Fruit fly (Drosophila melanogaster) whole organism, embryonic: ENCODE data around the gene CG2076.

Experiments
- Antp ChIP-seq: fragments of 200-800 bp; sonication (Bioruptor generic); optimal IDR thresholded peaks from 3 replicates; lab custom pipeline; 2016; ENCODE audit warnings: missing biosample characterization, missing genetic modification characterization
- CG10366 ChIP-seq: fragments of 200-800 bp; sonication (Bioruptor generic); IDR thresholded peaks from 2 replicates; pipeline ENCODE4 v1.3.6; 2022; ENCODE audit warnings: missing biosample characterization, missing genetic modification characterization
- CG10654 ChIP-seq: fragments of 200-800 bp; sonication (Bioruptor generic); optimal IDR thresholded peaks from 2 replicates; lab custom pipeline; 2016; ENCODE audit warnings: missing biosample characterization, missing genetic modification characterization
- CG11085 ChIP-seq: fragments of 200-800 bp; sonication (Bioruptor generic); IDR thresholded peaks from 2 replicates; pipeline ENCODE4 v1.3.6; 2022; ENCODE audit warnings: missing biosample characterization, missing genetic modification characterization
- CG11504 ChIP-seq: fragments of 200-800 bp; sonication (Bioruptor generic); optimal IDR thresholded peaks from 3 replicates; lab custom pipeline; 2019; ENCODE audit warnings: missing biosample characterization, mild to moderate bottlenecking, missing genetic modification characterization, moderate library complexity
- CG11695 ChIP-seq: fragments of 200-800 bp; sonication (Bioruptor generic); IDR thresholded peaks from 3 replicates; pipeline ENCODE4 v1.3.6; 2022; ENCODE audit warnings: missing biosample characterization, missing genetic modification characterization
- CG13424 ChIP-seq: fragments of 200-800 bp; sonication (Bioruptor generic); optimal IDR thresholded peaks from 2 replicates; lab custom pipeline; 2019; ENCODE audit warnings: missing biosample characterization, mild to moderate bottlenecking, missing genetic modification characterization, moderate library complexity
- CG14710 ChIP-seq: fragments of 200-800 bp; sonication (Bioruptor generic); optimal IDR thresholded peaks from 3 replicates; lab custom pipeline; 2019; ENCODE audit warnings: missing biosample characterization, mild to moderate bottlenecking, missing genetic modification characterization, moderate library complexity
- CG15011 ChIP-seq: fragments of 200-800 bp; sonication (Bioruptor generic); optimal IDR thresholded peaks from 3 replicates; lab custom pipeline; 2018; ENCODE audit warnings: missing biosample characterization, mild to moderate bottlenecking, missing genetic modification characterization
- CG15269 ChIP-seq: fragments of 200-800 bp; sonication (Bioruptor generic); optimal IDR thresholded peaks from 2 replicates; lab custom pipeline; 2018; ENCODE audit warnings: missing biosample characterization, mild to moderate bottlenecking, missing genetic modification characterization, moderate library complexity
- CG17359 ChIP-seq: fragments of 200-800 bp; sonication (Bioruptor generic); optimal IDR thresholded peaks from 3 replicates; lab custom pipeline; 2018; ENCODE audit warnings: missing biosample characterization, mild to moderate bottlenecking, missing genetic modification characterization, moderate library complexity
- CG1832 ChIP-seq: fragments of 200-800 bp; sonication (Bioruptor generic); optimal IDR thresholded peaks from 2 replicates; lab custom pipeline; 2017; ENCODE audit warnings: missing biosample characterization, mild to moderate bottlenecking, missing genetic modification characterization, inconsistent platforms
- CG18619 ChIP-seq: fragments of 200-800 bp; sonication (Bioruptor generic); optimal IDR thresholded peaks from 3 replicates; lab custom pipeline; 2017; ENCODE audit warnings: missing biosample characterization, mild to moderate bottlenecking, missing genetic modification characterization
- CG4730 ChIP-seq: fragments of 200-800 bp; sonication (Bioruptor generic); IDR thresholded peaks from 2 replicates; pipeline ENCODE4 v1.3.6; 2022; ENCODE audit warnings: missing biosample characterization, missing genetic modification characterization
- CG6254 ChIP-seq: fragments of 200-800 bp; sonication (Bioruptor generic); optimal IDR thresholded peaks from 3 replicates; lab custom pipeline; 2017; ENCODE audit warnings: mild to moderate bottlenecking, missing biosample characterization, missing genetic modification reagents, missing genetic modification characterization
- CG8478 ChIP-seq: fragments of >200 bp; optimal IDR thresholded peaks from 2 replicates; lab custom pipeline; 2018
- CG9727 ChIP-seq: fragments of 200-800 bp; sonication (Bioruptor generic); optimal IDR thresholded peaks from 3 replicates; lab custom pipeline; 2017; ENCODE audit warnings: missing biosample characterization, mild to moderate bottlenecking, missing genetic modification characterization
- D19A ChIP-seq: fragments of 200-800 bp; optimal IDR thresholded peaks from 3 replicates; lab custom pipeline; 2019; ENCODE audit warnings: missing biosample characterization, mild to moderate bottlenecking, missing genetic modification characterization, moderate library complexity
- Deaf1 ChIP-seq: fragments of 200-800 bp; optimal IDR thresholded peaks from 3 replicates; lab custom pipeline; 2019; ENCODE audit warnings: missing biosample characterization, mild to moderate bottlenecking, missing genetic modification characterization, moderate library complexity
- Doc2 ChIP-seq: fragments of 200-800 bp; sonication (Bioruptor generic); IDR thresholded peaks from 2 replicates; pipeline ENCODE4 v1.3.6; 2022; ENCODE audit warnings: missing biosample characterization, missing genetic modification characterization
- Elba2 ChIP-seq: fragments of 200-800 bp; sonication (Bioruptor generic); optimal IDR thresholded peaks from 3 replicates; lab custom pipeline; 2016; ENCODE audit warnings: missing biosample characterization, missing genetic modification characterization
- H15 ChIP-seq: fragments of 200-800 bp; sonication (Bioruptor generic); IDR thresholded peaks from 3 replicates; pipeline ENCODE4 v1.3.6; 2022; ENCODE audit warnings: missing biosample characterization, missing genetic modification characterization
- HLH4C ChIP-seq: fragments of 200-800 bp; sonication (Bioruptor generic); IDR thresholded peaks from 3 replicates; pipeline ENCODE4 v1.3.6; 2022; ENCODE audit warnings: missing biosample characterization, missing genetic modification characterization; ENCODE audit not compliant: partially characterized antibody
- HLH54F ChIP-seq: fragments of 200-800 bp; sonication (Bioruptor generic); optimal IDR thresholded peaks from 3 replicates; lab custom pipeline; 2016; ENCODE audit warnings: missing biosample characterization, missing genetic modification characterization
- MBD-R2 ChIP-seq: fragments of 200-800 bp; sonication (Bioruptor generic); IDR thresholded peaks from 2 replicates; pipeline ENCODE4 v1.3.6; 2022; ENCODE audit warnings: missing biosample characterization, missing genetic modification characterization
- MTF-1 ChIP-seq: fragments of 200-800 bp; sonication (Bioruptor generic); optimal IDR thresholded peaks from 2 replicates; lab custom pipeline; 2018; ENCODE audit warnings: missing biosample characterization, mild to moderate bottlenecking, missing genetic modification characterization, borderline replicate concordance
- Nf-YB ChIP-seq: fragments of 200-800 bp; sonication (Bioruptor generic); optimal IDR thresholded peaks from 3 replicates; lab custom pipeline; 2019; ENCODE audit warnings: missing biosample characterization, mild to moderate bottlenecking, missing genetic modification characterization, moderate library complexity
- Rfx ChIP-seq: fragments of 200-800 bp; sonication (Bioruptor generic); IDR thresholded peaks from 2 replicates; pipeline ENCODE4 v1.3.6; 2022; ENCODE audit warnings: missing biosample characterization, missing genetic modification characterization
- Side ChIP-seq: fragments of 200-800 bp; sonication (Bioruptor generic); optimal IDR thresholded peaks from 2 replicates; lab custom pipeline; 2016; ENCODE audit warnings: missing biosample characterization, missing genetic modification characterization
- Stat92E ChIP-seq, 3 experiments: fragments of >200 bp in 2 of 3; fragments of 200-800 bp in 1 of 3; sonication (Bioruptor generic) in 1 of 3; optimal IDR thresholded peaks; 2 replicates each; lab custom pipeline; 2017 to 2019; ENCODE audit warnings: missing biosample characterization in 3 of 3, missing genetic modification characterization in 3 of 3, mild to moderate bottlenecking in 1 of 3, moderate library complexity in 1 of 3
- Xbp1 ChIP-seq: fragments of 200-800 bp; sonication (Bioruptor generic); optimal IDR thresholded peaks from 3 replicates; lab custom pipeline; 2016; ENCODE audit warnings: missing biosample characterization, mild to moderate bottlenecking, missing genetic modification characterization
- ab ChIP-seq: fragments of 200-800 bp; sonication (Bioruptor generic); optimal IDR thresholded peaks from 2 replicates; lab custom pipeline; 2016; ENCODE audit warnings: missing biosample characterization, missing genetic modification characterization
- cad ChIP-seq: fragments of >200 bp; optimal IDR thresholded peaks from 2 replicates; lab custom pipeline; 2017; ENCODE audit warnings: missing biosample characterization, missing genetic modification characterization
- cg ChIP-seq: fragments of 200-800 bp; sonication (Bioruptor generic); optimal IDR thresholded peaks from 3 replicates; lab custom pipeline; 2019; ENCODE audit warnings: missing biosample characterization, mild to moderate bottlenecking, missing genetic modification characterization, moderate library complexity
- chif ChIP-seq, 2 experiments: fragments of 200-800 bp; sonication (Bioruptor generic); optimal IDR thresholded peaks; 3 replicates each; lab custom pipeline; 2016; ENCODE audit warnings: missing biosample characterization in 2 of 2, missing genetic modification characterization in 2 of 2
- dmrt11E ChIP-seq: fragments of 200-800 bp; sonication (Bioruptor generic); optimal IDR thresholded peaks from 3 replicates; lab custom pipeline; 2018; ENCODE audit warnings: missing biosample characterization, mild to moderate bottlenecking, missing genetic modification characterization, moderate library complexity
- dysf ChIP-seq: fragments of 200-800 bp; sonication (Bioruptor generic); IDR thresholded peaks from 3 replicates; pipeline ENCODE4 v1.3.6; 2022; ENCODE audit warnings: missing biosample characterization, missing genetic modification characterization
- en ChIP-seq: fragments of 200-800 bp; sonication (Bioruptor generic); optimal IDR thresholded peaks from 2 replicates; lab custom pipeline; 2016; ENCODE audit warnings: missing biosample characterization, missing genetic modification characterization
- gsb ChIP-seq: fragments of 200-800 bp; sonication (Bioruptor generic); IDR thresholded peaks from 2 replicates; pipeline ENCODE4 v1.3.6; 2022; ENCODE audit warnings: missing biosample characterization, missing genetic modification characterization
- hbn ChIP-seq: fragments of 200-800 bp; sonication (Bioruptor generic); IDR thresholded peaks from 2 replicates; pipeline ENCODE4 v1.3.6; 2022; ENCODE audit warnings: missing biosample characterization, missing genetic modification characterization; ENCODE audit not compliant: partially characterized antibody
- jumu ChIP-seq: fragments of 200-800 bp; sonication (Bioruptor generic); optimal IDR thresholded peaks from 3 replicates; lab custom pipeline; 2016; ENCODE audit warnings: missing biosample characterization, missing genetic modification characterization
- lilli ChIP-seq: fragments of 200-800 bp; sonication (Bioruptor generic); optimal IDR thresholded peaks from 3 replicates; lab custom pipeline; 2016; ENCODE audit warnings: missing biosample characterization, missing genetic modification characterization
- nmo ChIP-seq: fragments of 200-800 bp; sonication (Bioruptor generic); optimal IDR thresholded peaks from 2 replicates; lab custom pipeline; 2018; ENCODE audit warnings: missing biosample characterization, mild to moderate bottlenecking, missing genetic modification characterization, moderate library complexity
- phol ChIP-seq: fragments of 200-800 bp; sonication (Bioruptor generic); optimal IDR thresholded peaks from 3 replicates; lab custom pipeline; 2018; ENCODE audit warnings: missing biosample characterization, mild to moderate bottlenecking, missing genetic modification characterization, moderate library complexity
- prd ChIP-seq, 3 experiments: fragments of >200 bp in 2 of 3; fragments of 200-800 bp in 1 of 3; sonication (Bioruptor generic) in 1 of 3; optimal IDR thresholded peaks in 2 of 3; IDR thresholded peaks in 1 of 3; 2 replicates in 2 of 3; 3 replicates in 1 of 3; pipeline versions ENCODE4 v1.3.6 to Lab custom; 2017 to 2022; ENCODE audit warnings: missing biosample characterization in 1 of 3, missing genetic modification characterization in 1 of 3
- sens-2 ChIP-seq: fragments of 200-800 bp; sonication (Bioruptor generic); IDR thresholded peaks from 2 replicates; pipeline ENCODE4 v1.3.6; 2022; ENCODE audit warnings: missing biosample characterization, missing genetic modification characterization
- tin ChIP-seq: fragments of 200-800 bp; sonication (Bioruptor generic); optimal IDR thresholded peaks from 3 replicates; lab custom pipeline; 2016; ENCODE audit warnings: missing biosample characterization, missing genetic modification characterization
- z ChIP-seq: fragments of 200-800 bp; sonication (Bioruptor generic); IDR thresholded peaks from 3 replicates; pipeline ENCODE4 v1.3.6; 2022; ENCODE audit warnings: missing biosample characterization, missing genetic modification characterization
- zen2 ChIP-seq: fragments of 200-800 bp; sonication (Bioruptor generic); IDR thresholded peaks from 3 replicates; pipeline ENCODE4 v1.3.6; 2022; ENCODE audit warnings: missing biosample characterization, missing genetic modification characterization; ENCODE audit not compliant: partially characterized antibody

Gene CG2076

DNA sequence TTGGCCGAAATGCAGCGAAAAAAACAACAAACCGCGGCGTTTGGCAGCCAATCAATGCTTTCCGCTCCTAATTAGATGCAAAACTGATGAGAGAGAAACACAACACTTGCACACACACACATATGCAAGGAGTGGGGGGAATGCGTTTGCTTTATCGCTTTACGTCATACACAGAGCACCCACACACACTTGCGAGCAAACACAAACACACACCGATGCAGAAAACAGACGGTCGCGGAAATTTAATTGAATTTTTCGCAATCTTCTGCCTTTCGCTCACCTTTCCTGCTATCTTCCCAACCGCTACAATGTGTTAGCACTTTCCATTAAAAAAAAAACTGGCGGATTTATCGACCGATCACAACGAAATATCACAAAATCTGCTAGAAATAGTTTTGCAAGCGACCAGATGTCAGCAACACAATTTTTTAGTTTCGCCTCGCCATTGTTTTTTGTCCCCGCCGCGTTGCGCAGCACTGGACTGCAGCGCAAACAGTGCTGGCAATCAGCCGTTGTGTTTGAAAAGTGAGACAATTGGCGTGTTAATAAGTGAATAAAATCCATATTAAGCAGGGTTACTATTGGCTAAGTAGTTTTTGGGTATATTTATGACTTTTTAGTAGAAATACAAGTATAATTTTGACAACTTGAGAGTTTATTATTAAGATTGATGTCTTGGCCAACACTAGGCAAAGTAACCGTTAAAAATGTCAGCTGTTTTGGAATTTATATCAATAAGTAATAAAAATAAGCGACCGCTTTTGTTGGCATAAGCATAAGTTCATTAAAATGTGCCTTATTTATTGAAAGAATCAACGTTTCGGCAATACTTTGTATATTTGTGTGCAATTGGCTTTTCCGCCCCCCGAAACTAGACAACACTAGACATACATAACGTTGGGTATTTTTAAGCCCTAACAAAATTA, 46.8 kb downstream of the CG2076 start, which contains the start of gene Klp10A (continued):
- TF ChIP-seq Xbp1 (GFP tag; lab: Kevin White, UChicago): peak; percentile 36
- TF ChIP-seq en (GFP tag; lab: Kevin White, UChicago): no peak
- peak; percentile 18 for TF ChIP-seq Side
- TF ChIP-seq CG1832 (GFP tag; lab: Kevin White, UChicago): no peak
- TF ChIP-seq gsb (GFP tag; lab: Robert Waterston, UW): no peak
- peak; percentile 75 for TF ChIP-seq CG8478 (lab: Kevin White, UChicago)
- TF ChIP-seq hbn (GFP tag; lab: Robert Waterston, UW): no peak
- TF ChIP-seq CG4730 (GFP tag; lab: Robert Waterston, UW): no peak
- no peak for TF ChIP-seq CG10654 (GFP tag; lab: Kevin White, UChicago)
- TF ChIP-seq nmo (GFP tag; lab: Kevin White, UChicago): no peak
- no peak for TF ChIP-seq HLH4C
- no peak for TF ChIP-seq H15 (GFP tag; lab: Robert Waterston, UW)
- no peak for TF ChIP-seq D19A
- TF ChIP-seq dysf: no peak
- TF ChIP-seq MTF-1 (GFP tag; lab: Kevin White, UChicago): no peak
- no peak for TF ChIP-seq Nf-YB
- no peak for TF ChIP-seq CG17359 (tag; lab: Kevin White, UChicago)
- TF ChIP-seq Rfx: peak; percentile 44; the same call in 1 of the 2 replicates
- TF ChIP-seq sens-2 (GFP tag; lab: Robert Waterston, UW): no peak
- TF ChIP-seq Doc2 (GFP tag; lab: Robert Waterston, UW): no peak
- no peak for TF ChIP-seq CG15011
- no peak for TF ChIP-seq CG13424
- TF ChIP-seq HLH54F (GFP tag; lab: Kevin White, UChicago): no peak
- TF ChIP-seq Deaf1: no peak
- TF ChIP-seq CG11504 (tag; lab: Kevin White, UChicago): no peak
- TF ChIP-seq MBD-R2 (GFP tag; lab: Robert Waterston, UW): no peak
- TF ChIP-seq cg (GFP tag; lab: Kevin White, UChicago): peak; percentile 91
- peak; percentile 28 for TF ChIP-seq lilli (GFP tag; lab: Kevin White, UChicago)
- peak; percentile 3 for TF ChIP-seq jumu
- no peak for TF ChIP-seq cad (GFP tag; lab: Kevin White, UChicago)
- TF ChIP-seq Antp (GFP tag; lab: Kevin White, UChicago): peak; percentile 14
- peak; percentile 73 for TF ChIP-seq Elba2 (GFP tag; lab: Kevin White, UChicago)
- TF ChIP-seq CG10366 (GFP tag; lab: Robert Waterston, UW): no peak
- TF ChIP-seq zen2 (GFP tag; lab: Robert Waterston, UW): no peak
- TF ChIP-seq dmrt11E (tag; lab: Kevin White, UChicago): no peak
- no peak for TF ChIP-seq Stat92E (GFP tag; optimal IDR thresholded peaks at IDR 0.05; lab: Kevin White, UChicago)
- peak; percentile 93 for TF ChIP-seq phol (tag; lab: Kevin White, UChicago)
- no peak for TF ChIP-seq CG15269 (tag; lab: Kevin White, UChicago)
- no peak for TF ChIP-seq prd (optimal IDR thresholded peaks at IDR 0.05; lab: Kevin White, UChicago)
- no peak for TF ChIP-seq prd (GFP tag; IDR thresholded peaks at IDR 0.05; lab: Robert Waterston, UW)
- TF ChIP-seq CG11085 (GFP tag; lab: Robert Waterston, UW): no peak
- peak; percentile 16 for TF ChIP-seq CG9727 (GFP tag; lab: Kevin White, UChicago)
- no peak for TF ChIP-seq chif (GFP tag; optimal IDR thresholded peaks at IDR 0.05; lab: Kevin White, UChicago)
- TF ChIP-seq ab (GFP tag; lab: Kevin White, UChicago): peak; percentile 3
- no peak for TF ChIP-seq z
- no peak for TF ChIP-seq CG6254 (GFP tag; lab: Kevin White, UChicago)
- TF ChIP-seq CG18619 (GFP tag; lab: Kevin White, UChicago): no peak
- no peak for TF ChIP-seq CG11695 (GFP tag; lab: Robert Waterston, UW)
- TF ChIP-seq CG14710 (tag; lab: Kevin White, UChicago): no peak
- no peak for TF ChIP-seq tin (GFP tag; lab: Kevin White, UChicago)
